Worm (Caenorhabditis elegans) whole organism, young adult: ENCODE measurements around the gene F48E8.3.

Experiments used
- B0261.1 ChIP-seq: sonication (generic microtip); optimal IDR thresholded peaks from 2 replicates; lab custom pipeline; 2016; ENCODE audit warnings: mild to moderate bottlenecking, missing genetic modification characterization, moderate library complexity, missing compliant biosample characterization
- B0336.3 ChIP-seq: fragments of 200-800 bp; sonication (Bioruptor generic); IDR thresholded peaks from 2 replicates; pipeline ENCODE4 v1.3.6; 2022; ENCODE audit warnings: missing genetic modification characterization, missing compliant biosample characterization
- F55B11.4 ChIP-seq: sonication (generic microtip); optimal IDR thresholded peaks from 2 replicates; lab custom pipeline; 2016; ENCODE audit warnings: missing compliant biosample characterization, missing genetic modification characterization, borderline replicate concordance; ENCODE audit not compliant: insufficient read depth
- ama-1 ChIP-seq, 3 experiments: fragments of 150-350 bp in 1 of 3; sonication (generic microtip) in 2 of 3; optimal IDR thresholded peaks; 2 replicates each; lab custom pipeline; 2014 to 2018; ENCODE audit warnings: missing biosample characterization in 2 of 3, missing genetic modification characterization in 2 of 3, missing genetic modification reagents in 2 of 3
- aptf-3 ChIP-seq: fragments of 200-800 bp; sonication (Bioruptor generic); IDR thresholded peaks from 2 replicates; pipeline ENCODE4 v1.3.6; 2022; ENCODE audit warnings: missing genetic modification characterization, missing compliant biosample characterization
- attf-5 ChIP-seq: fragments of 200-800 bp; sonication (Bioruptor generic); optimal IDR thresholded peaks from 2 replicates; lab custom pipeline; 2018; ENCODE audit warnings: mild to moderate bottlenecking, missing genetic modification characterization, missing compliant biosample characterization
- madf-10 ChIP-seq: sonication (generic microtip); optimal IDR thresholded peaks from 2 replicates; lab custom pipeline; 2016; ENCODE audit warnings: mild to moderate bottlenecking, missing genetic modification characterization, missing compliant biosample characterization
- nhr-90 ChIP-seq: sonication (generic microtip); optimal IDR thresholded peaks from 2 replicates; lab custom pipeline; 2016; ENCODE audit warnings: missing genotype, mild to moderate bottlenecking, missing genetic modification characterization, missing compliant biosample characterization
- pha-4 ChIP-seq: fragments of 150-350 bp; sonication (generic microtip); optimal IDR thresholded peaks from 2 replicates; lab custom pipeline; 2014; ENCODE audit warnings: missing biosample characterization, missing genetic modification reagents, missing genetic modification characterization
- snpc-4 ChIP-seq, 5 experiments: fragments of 150-350 bp in 1 of 5; sonication (generic microtip) in 4 of 5; optimal IDR thresholded peaks; 2 replicates each; lab custom pipeline; 2014 to 2018; ENCODE audit warnings: missing genetic modification characterization in 5 of 5, missing biosample characterization in 3 of 5, antibody characterized with exemption in 2 of 5, mild to moderate bottlenecking in 2 of 5, missing compliant biosample characterization in 2 of 5, missing genotype in 2 of 5, moderate library complexity in 2 of 5, missing genetic modification reagents in 1 of 5
- ztf-28 ChIP-seq: fragments of 200-800 bp; sonication (Bioruptor generic); IDR thresholded peaks from 2 replicates; pipeline ENCODE4 v1.3.6; 2022; ENCODE audit warnings: missing genetic modification reagents, missing genetic modification characterization, missing compliant biosample characterization

DNA sequence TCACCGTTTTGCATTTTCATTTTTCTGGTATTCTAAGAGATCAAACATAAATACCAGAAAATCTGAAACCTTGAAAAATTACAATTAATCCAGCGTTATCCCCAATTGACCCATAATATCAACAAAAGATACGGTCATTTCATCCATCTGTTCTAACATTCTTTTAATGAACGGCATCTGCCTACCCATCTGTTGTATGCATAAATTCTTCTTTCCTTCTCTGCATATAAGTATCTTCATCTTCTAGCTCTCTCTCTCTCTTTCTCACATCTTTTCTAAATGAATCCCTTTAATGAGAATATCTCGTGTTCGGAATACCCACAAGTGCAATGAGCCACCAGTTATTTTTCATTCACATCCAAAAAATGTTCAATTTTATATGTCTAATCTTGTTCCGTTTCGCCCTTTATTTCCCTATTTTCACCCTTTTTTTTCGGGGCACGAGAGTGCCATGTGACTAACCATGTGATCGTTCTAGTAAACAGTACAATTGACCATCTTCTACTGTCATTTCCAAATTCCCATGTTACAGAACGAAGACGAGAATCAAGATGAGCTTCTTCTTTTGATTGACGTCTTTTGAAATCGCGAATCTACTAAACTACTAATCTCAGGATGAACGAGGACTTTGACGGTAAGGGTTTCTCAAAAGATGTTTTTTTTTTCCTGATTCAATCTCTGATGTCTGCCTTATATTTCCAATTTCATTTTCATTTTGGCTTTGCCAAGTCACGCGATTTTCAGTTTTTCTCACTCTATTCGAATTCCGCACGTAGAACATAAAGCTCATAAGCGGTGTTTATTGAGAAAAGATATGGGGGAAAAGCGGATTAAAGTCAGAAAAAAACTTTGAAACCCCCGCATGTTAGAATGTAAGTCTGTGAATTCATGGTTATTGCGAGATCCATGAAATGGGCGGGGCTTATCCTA is 40.4 kb downstream of the F48E8.3 start, which contains the start of gene R02F2.1:
- TF ChIP-seq aptf-3 (GFP tag; lab: Robert Waterston, UW) (no peak), nhr-90 (tag; lab: Kevin White, UChicago) (no peak), attf-5 (no peak), ztf-28 (GFP tag; lab: Robert Waterston, UW) (no peak), B0261.1 (tag; lab: Kevin White, UChicago) (no peak), pha-4 (tag; lab: Kevin White, UChicago) (no peak), snpc-4 (GFP tag; optimal IDR thresholded peaks at IDR 0.05; lab: Kevin White, UChicago) (no peak), snpc-4 (tag; optimal IDR thresholded peaks at IDR 0.05; lab: Kevin White, UChicago) (no peak), madf-10 (tag; lab: Kevin White, UChicago) (no peak), F55B11.4 (tag; lab: Kevin White, UChicago) (no peak), ama-1 (optimal IDR thresholded peaks at IDR 0.05; lab: Kevin White, UChicago) (peak; percentile 62), ama-1 (GFP tag; optimal IDR thresholded peaks at IDR 0.05; lab: Kevin White, UChicago) (no peak), B0336.3 (GFP tag; lab: Robert Waterston, UW) (no peak; the same call in none of the 2 replicates)
